Worm (Caenorhabditis elegans) whole organism, L3 larva: ENCODE data around the gene tkt-1.

Experiments used
- R02D3.7 ChIP-seq: fragments of 150-350 bp; optimal IDR thresholded peaks from 2 replicates; lab custom pipeline; 2014; ENCODE audit warnings: missing biosample characterization, missing genetic modification characterization
- ZK546.5 ChIP-seq: sonication (generic microtip); optimal IDR thresholded peaks from 2 replicates; lab custom pipeline; 2017; ENCODE audit warnings: missing biosample characterization, missing genetic modification characterization
- aly-2 ChIP-seq: fragments of 150-350 bp; optimal IDR thresholded peaks from 2 replicates; lab custom pipeline; 2014; ENCODE audit warnings: missing biosample characterization, missing genetic modification characterization
- ama-1 ChIP-seq: fragments of 150-350 bp; optimal IDR thresholded peaks from 2 replicates; lab custom pipeline; 2018
- ceh-16 ChIP-seq: sonication (generic microtip); optimal IDR thresholded peaks from 2 replicates; lab custom pipeline; 2017; ENCODE audit warnings: missing biosample characterization, missing genetic modification characterization
- ceh-28 ChIP-seq: fragments of 150-350 bp; optimal IDR thresholded peaks from 2 replicates; lab custom pipeline; 2014; ENCODE audit warnings: missing biosample characterization, missing genetic modification reagents, missing genetic modification characterization
- ceh-82 ChIP-seq: fragments of 150-350 bp; optimal IDR thresholded peaks from 2 replicates; lab custom pipeline; 2014; ENCODE audit warnings: missing biosample characterization, missing genetic modification characterization
- daf-12 ChIP-seq: fragments of 150-350 bp; optimal IDR thresholded peaks from 2 replicates; lab custom pipeline; 2014; ENCODE audit warnings: missing biosample characterization, missing genetic modification reagents, missing genetic modification characterization
- egl-27 ChIP-seq: sonication (generic microtip); optimal IDR thresholded peaks from 4 replicates; lab custom pipeline; 2017; ENCODE audit warnings: missing biosample characterization, missing genetic modification reagents, missing genetic modification characterization
- egl-5 ChIP-seq: fragments of 150-350 bp; optimal IDR thresholded peaks from 2 replicates; lab custom pipeline; 2017; ENCODE audit warnings: missing biosample characterization, missing genetic modification reagents, missing genetic modification characterization, inconsistent platforms
- elt-1 ChIP-seq: fragments of 150-350 bp; optimal IDR thresholded peaks from 2 replicates; lab custom pipeline; 2014; ENCODE audit warnings: missing biosample characterization, missing genetic modification characterization
- elt-2 ChIP-seq: sonication (generic microtip); optimal IDR thresholded peaks from 2 replicates; lab custom pipeline; 2016; ENCODE audit warnings: missing genetic modification reagents, mild to moderate bottlenecking, missing genetic modification characterization, missing compliant biosample characterization
- elt-3 ChIP-seq, 3 experiments: fragments of 150-350 bp in 1 of 3; sonication (generic microtip) in 2 of 3; optimal IDR thresholded peaks; 2 replicates in 2 of 3; 4 replicates in 1 of 3; lab custom pipeline; 2014 to 2017; ENCODE audit warnings: missing biosample characterization in 3 of 3, missing genetic modification characterization in 3 of 3
- eor-1 ChIP-seq, 2 experiments: fragments of 150-350 bp; optimal IDR thresholded peaks; 2 replicates each; lab custom pipeline; 2014 to 2018; ENCODE audit warnings: missing biosample characterization in 2 of 2, missing genetic modification characterization in 2 of 2
- fkh-2 ChIP-seq: fragments of 150-350 bp; optimal IDR thresholded peaks from 2 replicates; lab custom pipeline; 2014; ENCODE audit warnings: missing biosample characterization, missing genetic modification reagents, missing genetic modification characterization
- jun-1 ChIP-seq: fragments of 150-350 bp; optimal IDR thresholded peaks from 2 replicates; lab custom pipeline; 2014; ENCODE audit warnings: missing biosample characterization, missing genetic modification reagents, missing genetic modification characterization
- lin-15B ChIP-seq: fragments of 150-350 bp; optimal IDR thresholded peaks from 2 replicates; lab custom pipeline; 2014; ENCODE audit warnings: missing biosample characterization, missing genetic modification characterization
- mdl-1 ChIP-seq: fragments of 150-350 bp; optimal IDR thresholded peaks from 2 replicates; lab custom pipeline; 2014; ENCODE audit warnings: missing biosample characterization, missing genetic modification characterization
- mml-1 ChIP-seq: fragments of 150-350 bp; sonication (generic microtip); optimal IDR thresholded peaks from 3 replicates; lab custom pipeline; 2014; ENCODE audit warnings: missing biosample characterization, missing genetic modification characterization
- nhr-12 ChIP-seq: fragments of 150-350 bp; optimal IDR thresholded peaks from 2 replicates; lab custom pipeline; 2014; ENCODE audit warnings: missing biosample characterization, missing genetic modification characterization
- nhr-25 ChIP-seq: sonication (generic microtip); optimal IDR thresholded peaks from 2 replicates; lab custom pipeline; 2017; ENCODE audit warnings: missing biosample characterization, missing genetic modification characterization
- nhr-28 ChIP-seq: fragments of 150-350 bp; optimal IDR thresholded peaks from 2 replicates; lab custom pipeline; 2014; ENCODE audit warnings: missing biosample characterization, missing genetic modification characterization
- nhr-43 ChIP-seq: sonication (generic microtip); optimal IDR thresholded peaks from 2 replicates; lab custom pipeline; 2016; ENCODE audit warnings: mild to moderate bottlenecking, missing genetic modification characterization, missing compliant biosample characterization; ENCODE audit not compliant: poor library complexity, severe bottlenecking
- nhr-67 ChIP-seq: fragments of 150-350 bp; optimal IDR thresholded peaks from 2 replicates; lab custom pipeline; 2014; ENCODE audit warnings: missing biosample characterization, missing genetic modification characterization
- nhr-76 ChIP-seq: fragments of 150-350 bp; sonication (generic microtip); optimal IDR thresholded peaks from 5 replicates; lab custom pipeline; 2014; ENCODE audit warnings: missing biosample characterization, missing genetic modification characterization
- pha-4 ChIP-seq: fragments of 150-350 bp; optimal IDR thresholded peaks from 2 replicates; lab custom pipeline; 2014; ENCODE audit warnings: missing biosample characterization, missing genetic modification reagents, missing genetic modification characterization
- pqm-1 ChIP-seq: fragments of 150-350 bp; optimal IDR thresholded peaks from 2 replicates; lab custom pipeline; 2017; ENCODE audit warnings: missing biosample characterization, missing genetic modification characterization, inconsistent platforms
- sea-2 ChIP-seq: fragments of 150-350 bp; sonication (generic microtip); optimal IDR thresholded peaks from 4 replicates; lab custom pipeline; 2014; ENCODE audit warnings: missing biosample characterization, missing genetic modification reagents, missing genetic modification characterization
- skn-1 ChIP-seq: fragments of 150-350 bp; optimal IDR thresholded peaks from 2 replicates; lab custom pipeline; 2014; ENCODE audit warnings: missing biosample characterization, missing genetic modification characterization
- snpc-4 ChIP-seq: fragments of 150-350 bp; optimal IDR thresholded peaks from 2 replicates; lab custom pipeline; 2014; ENCODE audit warnings: missing biosample characterization, missing genetic modification characterization
- tbx-2 ChIP-seq: sonication (generic microtip); optimal IDR thresholded peaks from 2 replicates; lab custom pipeline; 2016; ENCODE audit warnings: mild to moderate bottlenecking, missing genetic modification characterization, missing compliant biosample characterization
- unc-39 ChIP-seq: sonication (generic microtip); optimal IDR thresholded peaks from 4 replicates; lab custom pipeline; 2017; ENCODE audit warnings: missing biosample characterization, missing genetic modification characterization
- unc-62 ChIP-seq: fragments of 150-350 bp; sonication (generic microtip); optimal IDR thresholded peaks from 4 replicates; lab custom pipeline; 2014; ENCODE audit warnings: missing biosample characterization, missing genetic modification reagents, missing genetic modification characterization
- zag-1 ChIP-seq: fragments of 150-350 bp; optimal IDR thresholded peaks from 2 replicates; lab custom pipeline; 2014; ENCODE audit warnings: missing biosample characterization, missing genetic modification characterization
- ztf-11 ChIP-seq: fragments of 150-350 bp; optimal IDR thresholded peaks from 2 replicates; lab custom pipeline; 2014; ENCODE audit warnings: missing biosample characterization, missing genetic modification characterization
- ztf-4 ChIP-seq: fragments of 150-350 bp; optimal IDR thresholded peaks from 2 replicates; lab custom pipeline; 2014; ENCODE audit warnings: missing biosample characterization, missing genetic modification characterization

The tkt-1 gene

ce11 chrIV:10243276-10243675 lies at the start of gene tkt-1:
Gene tkt-1 (plus strand): TSS chrIV:10243612.
- TF ChIP-seq elt-3 (tag; optimal IDR thresholded peaks at IDR 0.05; lab: Kevin White, UChicago) (peak in 1 of 3 experiments; percentile 85), snpc-4 (tag; lab: Kevin White, UChicago) (no peak), elt-2 (tag; lab: Kevin White, UChicago) (peak; percentile 92), jun-1 (tag; lab: Kevin White, UChicago) (peak; percentile 55), pqm-1 (peak; percentile 88), ceh-28 (tag; lab: Kevin White, UChicago) (no peak), pha-4 (tag; lab: Kevin White, UChicago) (peak; percentile 19)
- TF ChIP-seq, all 47 proteins: peak for 5

- no peak for TF ChIP-seq egl-27
- no peak for TF ChIP-seq ztf-11 (tag; lab: Kevin White, UChicago)
- TF ChIP-seq nhr-76 (tag; lab: Kevin White, UChicago), result no peak
- TF ChIP-seq ceh-16 (tag; lab: Kevin White, UChicago), result no peak
- TF ChIP-seq nhr-43 (tag; lab: Kevin White, UChicago), result no peak
- no peak for TF ChIP-seq R02D3.7 (tag; lab: Kevin White, UChicago)
- no peak for TF ChIP-seq ceh-82 (tag; lab: Kevin White, UChicago)
These were observed 49.1 kb upstream of the tkt-1 start, which contains the start of gene ptrg-1 for ce11 chrIV:10194345-10194744. Gene ptrg-1 (minus strand): TSS chrIV:10194445.

ce11 chrIV:10197317-10197867 lies 46.0 kb upstream of the tkt-1 start, which contains the start of gene gon-4:
Gene gon-4 (plus strand): TSS chrIV:10197817.
- TF ChIP-seq ztf-11 (tag; lab: Kevin White, UChicago) (no peak), lin-15B (tag; lab: Kevin White, UChicago) (peak; percentile 57), snpc-4 (tag; lab: Kevin White, UChicago) (peak; percentile 29)

ce11 chrIV:10206182-10206581 lies 37.2 kb upstream of the tkt-1 start, which contains the start of gene K04D7.6:
Gene K04D7.6 (minus strand): TSS chrIV:10206282.
- TF ChIP-seq ceh-82 (tag; lab: Kevin White, UChicago) (no peak), ztf-4 (tag; lab: Kevin White, UChicago) (no peak), mdl-1 (tag; lab: Kevin White, UChicago) (no peak), nhr-25 (tag; lab: Kevin White, UChicago) (no peak), unc-62 (no peak), zag-1 (tag; lab: Kevin White, UChicago) (no peak), fkh-2 (tag; lab: Kevin White, UChicago) (no peak), ama-1 (lab: Kevin White, UChicago) (no peak), nhr-12 (tag; lab: Kevin White, UChicago) (no peak), ztf-11 (tag; lab: Kevin White, UChicago) (no peak), eor-1 (tag; optimal IDR thresholded peaks at IDR 0.05; lab: Kevin White, UChicago) (no peak), skn-1 (tag; lab: Kevin White, UChicago) (no peak), aly-2 (tag; lab: Kevin White, UChicago) (no peak)
- TF ChIP-seq, all 47 proteins: peak for 0

ce11 chrIV:10214811-10215210 lies 28.6 kb upstream of the tkt-1 start, which contains the start of gene abt-1:
Gene abt-1 (minus strand): TSS chrIV:10214911.
- TF ChIP-seq nhr-12 (tag; lab: Kevin White, UChicago) (no peak), nhr-67 (tag; lab: Kevin White, UChicago) (no peak), zag-1 (tag; lab: Kevin White, UChicago) (no peak), nhr-28 (tag; lab: Kevin White, UChicago) (no peak), mml-1 (no peak), ZK546.5 (no peak), ceh-28 (tag; lab: Kevin White, UChicago) (no peak), daf-12 (tag; lab: Kevin White, UChicago) (no peak), sea-2 (GFP tag; lab: Kevin White, UChicago) (no peak), tbx-2 (no peak), elt-1 (tag; lab: Kevin White, UChicago) (no peak), ceh-16 (tag; lab: Kevin White, UChicago) (no peak), unc-39 (no peak), mdl-1 (tag; lab: Kevin White, UChicago) (no peak), pha-4 (tag; lab: Kevin White, UChicago) (no peak), ztf-4 (tag; lab: Kevin White, UChicago) (no peak), egl-5 (tag; lab: Kevin White, UChicago) (no peak)
- TF ChIP-seq, all 47 proteins: peak for 0
